Fruit fly (Drosophila melanogaster) whole organism, embryonic: Measurements from ENCODE around the gene ABCB7.

Experiments used
- Bgb ChIP-seq: fragments of 200-800 bp; sonication (Bioruptor generic); IDR thresholded peaks from 2 replicates; pipeline ENCODE4 v1.3.6; 2022; ENCODE audit warnings: missing biosample characterization, missing genetic modification characterization; ENCODE audit not compliant: partially characterized antibody
- CG10979 ChIP-seq: fragments of 200-800 bp; sonication (Bioruptor generic); optimal IDR thresholded peaks from 2 replicates; lab custom pipeline; 2018; ENCODE audit warnings: missing biosample characterization, mild to moderate bottlenecking, missing genetic modification characterization, moderate library complexity
- CG11560 ChIP-seq: fragments of 200-800 bp; sonication (Bioruptor generic); IDR thresholded peaks from 3 replicates; pipeline ENCODE4 v1.3.6; 2022; ENCODE audit warnings: missing biosample characterization, missing genetic modification characterization
- CG13624 ChIP-seq: fragments of 200-800 bp; sonication (Bioruptor generic); optimal IDR thresholded peaks from 2 replicates; lab custom pipeline; 2016; ENCODE audit warnings: missing biosample characterization, missing genetic modification characterization
- CG15514 ChIP-seq: fragments of 200-800 bp; sonication (Bioruptor generic); optimal IDR thresholded peaks from 3 replicates; lab custom pipeline; 2017; ENCODE audit warnings: missing biosample characterization, missing genetic modification characterization, mild to moderate bottlenecking, moderate library complexity, missing genetic modification reagents
- CG15601 ChIP-seq: fragments of 200-800 bp; sonication (Bioruptor generic); optimal IDR thresholded peaks from 3 replicates; lab custom pipeline; 2019; ENCODE audit warnings: missing biosample characterization, mild to moderate bottlenecking, missing genetic modification characterization, moderate library complexity
- CG1603 ChIP-seq: fragments of 200-800 bp; sonication (Bioruptor generic); optimal IDR thresholded peaks from 2 replicates; lab custom pipeline; 2019; ENCODE audit warnings: missing biosample characterization, mild to moderate bottlenecking, missing genetic modification characterization, moderate library complexity
- CG17568 ChIP-seq: fragments of 200-800 bp; sonication (Bioruptor generic); optimal IDR thresholded peaks from 2 replicates; lab custom pipeline; 2018; ENCODE audit warnings: missing biosample characterization, mild to moderate bottlenecking, missing genetic modification characterization, moderate library complexity
- CG17829 ChIP-seq: fragments of 200-800 bp; optimal IDR thresholded peaks from 2 replicates; lab custom pipeline; 2019; ENCODE audit warnings: missing biosample characterization, mild to moderate bottlenecking, missing genetic modification characterization, moderate library complexity
- CG1792 ChIP-seq: fragments of 200-800 bp; sonication (Bioruptor generic); optimal IDR thresholded peaks from 2 replicates; lab custom pipeline; 2016; ENCODE audit warnings: missing biosample characterization, missing genetic modification characterization
- CG2712 ChIP-seq: fragments of 200-800 bp; optimal IDR thresholded peaks from 3 replicates; lab custom pipeline; 2019; ENCODE audit warnings: missing biosample characterization, mild to moderate bottlenecking, missing genetic modification characterization, moderate library complexity
- CG31441 ChIP-seq: fragments of 200-800 bp; sonication (Bioruptor generic); IDR thresholded peaks from 2 replicates; pipeline ENCODE4 v1.3.6; 2022; ENCODE audit warnings: missing biosample characterization, missing genetic modification characterization
- CG34422 ChIP-seq: fragments of 200-800 bp; sonication (Bioruptor generic); IDR thresholded peaks from 3 replicates; pipeline ENCODE4 v1.3.6; 2022; ENCODE audit warnings: missing biosample characterization, missing genetic modification characterization
- CG4617 ChIP-seq: fragments of 200-800 bp; sonication (Bioruptor generic); optimal IDR thresholded peaks from 3 replicates; lab custom pipeline; 2016; ENCODE audit warnings: missing biosample characterization, missing genetic modification characterization, borderline replicate concordance
- CG4820 ChIP-seq: fragments of 200-800 bp; sonication (Bioruptor generic); optimal IDR thresholded peaks from 3 replicates; lab custom pipeline; 2016; ENCODE audit warnings: missing biosample characterization, missing genetic modification characterization
- CG6765 ChIP-seq: fragments of 200-800 bp; sonication (Bioruptor generic); optimal IDR thresholded peaks from 3 replicates; lab custom pipeline; 2017; ENCODE audit warnings: missing biosample characterization, mild to moderate bottlenecking, missing genetic modification characterization
- CG7556 ChIP-seq: fragments of 200-800 bp; sonication (Bioruptor generic); optimal IDR thresholded peaks from 2 replicates; lab custom pipeline; 2017; ENCODE audit warnings: missing biosample characterization, mild to moderate bottlenecking, missing genetic modification characterization
- CG7786 ChIP-seq: fragments of 200-800 bp; sonication (Bioruptor generic); optimal IDR thresholded peaks from 2 replicates; lab custom pipeline; 2016; ENCODE audit warnings: missing biosample characterization, missing genetic modification characterization
- CG8359 ChIP-seq: fragments of 200-800 bp; sonication (Bioruptor generic); optimal IDR thresholded peaks from 2 replicates; lab custom pipeline; 2017; ENCODE audit warnings: missing biosample characterization, mild to moderate bottlenecking, missing genetic modification characterization, borderline replicate concordance
- CG8388 ChIP-seq: fragments of 200-800 bp; sonication (Bioruptor generic); optimal IDR thresholded peaks from 2 replicates; lab custom pipeline; 2019; ENCODE audit warnings: missing biosample characterization, mild to moderate bottlenecking, missing genetic modification characterization, moderate library complexity
- CG9727 ChIP-seq: fragments of 200-800 bp; sonication (Bioruptor generic); optimal IDR thresholded peaks from 3 replicates; lab custom pipeline; 2017; ENCODE audit warnings: missing biosample characterization, mild to moderate bottlenecking, missing genetic modification characterization
- CG9797 ChIP-seq: fragments of 200-800 bp; sonication (Bioruptor generic); optimal IDR thresholded peaks from 3 replicates; lab custom pipeline; 2018; ENCODE audit warnings: missing biosample characterization, mild to moderate bottlenecking, missing genetic modification characterization
- CTCF ChIP-seq: fragments of 200-800 bp; sonication (Bioruptor generic); optimal IDR thresholded peaks from 2 replicates; lab custom pipeline; 2017; ENCODE audit warnings: missing biosample characterization, mild to moderate bottlenecking, missing genetic modification characterization, moderate library complexity
- Doc3 ChIP-seq: fragments of 200-800 bp; sonication (Bioruptor generic); IDR thresholded peaks from 3 replicates; pipeline ENCODE4 v1.3.6; 2022; ENCODE audit warnings: missing biosample characterization, missing genetic modification characterization; ENCODE audit not compliant: partially characterized antibody
- Drgx ChIP-seq: fragments of 200-800 bp; sonication (Bioruptor generic); IDR thresholded peaks from 2 replicates; pipeline ENCODE4 v1.3.6; 2022; ENCODE audit warnings: missing biosample characterization, missing genetic modification characterization
- E2f2 ChIP-seq: fragments of 200-800 bp; sonication (Bioruptor generic); IDR thresholded peaks from 2 replicates; pipeline ENCODE4 v1.3.6; 2022; ENCODE audit warnings: missing biosample characterization, missing genetic modification characterization
- ERR ChIP-seq: fragments of 200-800 bp; sonication (Bioruptor generic); optimal IDR thresholded peaks from 2 replicates; lab custom pipeline; 2016; ENCODE audit warnings: missing biosample characterization, missing genetic modification characterization
- Jarid2 ChIP-seq: fragments of 200-800 bp; sonication (Bioruptor generic); optimal IDR thresholded peaks from 3 replicates; lab custom pipeline; 2017; ENCODE audit warnings: mild to moderate bottlenecking, missing biosample characterization, missing genetic modification reagents, missing genetic modification characterization
- Nf-YC ChIP-seq: fragments of 200-800 bp; optimal IDR thresholded peaks from 3 replicates; lab custom pipeline; 2019; ENCODE audit warnings: missing biosample characterization, mild to moderate bottlenecking, missing genetic modification characterization, moderate library complexity
- Optix ChIP-seq: fragments of 200-800 bp; sonication (Bioruptor generic); IDR thresholded peaks from 3 replicates; pipeline ENCODE4 v1.3.6; 2022; ENCODE audit warnings: missing biosample characterization, missing genetic modification characterization
- Pdp1 ChIP-seq, 2 experiments: fragments of 200-800 bp; sonication (Bioruptor generic); optimal IDR thresholded peaks; 3 replicates each; lab custom pipeline; 2016; ENCODE audit warnings: missing biosample characterization in 2 of 2, missing genetic modification characterization in 2 of 2, mild to moderate bottlenecking in 1 of 2, moderate library complexity in 1 of 2
- Rfx ChIP-seq: fragments of 200-800 bp; sonication (Bioruptor generic); IDR thresholded peaks from 2 replicates; pipeline ENCODE4 v1.3.6; 2022; ENCODE audit warnings: missing biosample characterization, missing genetic modification characterization
- Rx ChIP-seq: fragments of 200-800 bp; sonication (Bioruptor generic); IDR thresholded peaks from 2 replicates; pipeline ENCODE4 v1.3.6; 2022; ENCODE audit warnings: missing biosample characterization, missing genetic modification characterization
- Side ChIP-seq: fragments of 200-800 bp; sonication (Bioruptor generic); optimal IDR thresholded peaks from 2 replicates; lab custom pipeline; 2016; ENCODE audit warnings: missing biosample characterization, missing genetic modification characterization
- Sin3A ChIP-seq: fragments of >200 bp; optimal IDR thresholded peaks from 2 replicates; lab custom pipeline; 2018
- Usf ChIP-seq: fragments of 200-800 bp; sonication (Bioruptor generic); optimal IDR thresholded peaks from 2 replicates; lab custom pipeline; 2017; ENCODE audit warnings: missing genotype, missing biosample characterization, missing genetic modification characterization
- chinmo ChIP-seq: fragments of 200-800 bp; sonication (Bioruptor generic); IDR thresholded peaks from 4 replicates; pipeline ENCODE4 v1.3.6; 2022; ENCODE audit warnings: missing biosample characterization, missing genetic modification characterization; ENCODE audit not compliant: partially characterized antibody
- dan ChIP-seq: fragments of 200-800 bp; sonication (Bioruptor generic); IDR thresholded peaks from 2 replicates; pipeline ENCODE4 v1.3.6; 2022; ENCODE audit warnings: missing biosample characterization, missing genetic modification characterization
- ems ChIP-seq: fragments of 200-800 bp; sonication (Bioruptor generic); optimal IDR thresholded peaks from 3 replicates; lab custom pipeline; 2016; ENCODE audit warnings: missing biosample characterization, missing genetic modification characterization
- ewg ChIP-seq: fragments of 200-800 bp; sonication (Bioruptor generic); optimal IDR thresholded peaks from 3 replicates; lab custom pipeline; 2017; ENCODE audit warnings: mild to moderate bottlenecking, missing biosample characterization, missing genetic modification reagents, missing genetic modification characterization
- eyg ChIP-seq: fragments of 200-800 bp; sonication (Bioruptor generic); optimal IDR thresholded peaks from 3 replicates; lab custom pipeline; 2016; ENCODE audit warnings: missing biosample characterization, missing genetic modification characterization
- fru ChIP-seq: fragments of >200 bp; optimal IDR thresholded peaks from 2 replicates; lab custom pipeline; 2017
- hkb ChIP-seq, 2 experiments: fragments of 200-800 bp in 1 of 2; fragments of >200 bp in 1 of 2; sonication (Bioruptor generic) in 1 of 2; IDR thresholded peaks in 1 of 2; optimal IDR thresholded peaks in 1 of 2; 2 replicates each; pipeline versions ENCODE4 v1.3.6 to Lab custom; 2017 to 2022; ENCODE audit warnings: missing biosample characterization in 1 of 2, missing genetic modification characterization in 1 of 2
- kni ChIP-seq: fragments of 200-800 bp; sonication (Bioruptor generic); optimal IDR thresholded peaks from 3 replicates; lab custom pipeline; 2017; ENCODE audit warnings: mild to moderate bottlenecking, missing biosample characterization, missing genetic modification reagents, missing genetic modification characterization
- maf-S ChIP-seq: fragments of 200-800 bp; sonication (Bioruptor generic); optimal IDR thresholded peaks from 2 replicates; lab custom pipeline; 2016; ENCODE audit warnings: missing biosample characterization, missing genetic modification characterization
- onecut ChIP-seq: fragments of 200-800 bp; sonication (Bioruptor generic); IDR thresholded peaks from 2 replicates; pipeline ENCODE4 v1.3.6; 2022; ENCODE audit warnings: missing biosample characterization, missing genetic modification characterization
- org-1 ChIP-seq: fragments of 200-800 bp; sonication (Bioruptor generic); optimal IDR thresholded peaks from 2 replicates; lab custom pipeline; 2017; ENCODE audit warnings: missing biosample characterization, missing genetic modification characterization
- pzg ChIP-seq: fragments of 200-800 bp; sonication (Bioruptor generic); optimal IDR thresholded peaks from 3 replicates; lab custom pipeline; 2018; ENCODE audit warnings: missing biosample characterization, mild to moderate bottlenecking, missing genetic modification characterization, moderate library complexity
- scrt ChIP-seq: fragments of 200-800 bp; sonication (Bioruptor generic); optimal IDR thresholded peaks from 2 replicates; lab custom pipeline; 2018; ENCODE audit warnings: missing biosample characterization, mild to moderate bottlenecking, missing genetic modification characterization, moderate library complexity
- sens ChIP-seq: fragments of 200-800 bp; sonication (Bioruptor generic); peaks from one replicate; lab custom pipeline; 2016; ENCODE audit warnings: missing biosample characterization, missing genetic modification characterization
- stc ChIP-seq: fragments of 200-800 bp; sonication (Bioruptor generic); IDR thresholded peaks from 2 replicates; pipeline ENCODE4 v1.3.6; 2022; ENCODE audit warnings: missing biosample characterization, missing genetic modification characterization

Gene ABCB7

dm6 chr3L:1576489-1577106 is 41.6 kb upstream of the ABCB7 start, which contains the start of gene CG13917 (continued):
- peak; percentile 100 for TF ChIP-seq CG8359 (GFP tag; lab: Kevin White, UChicago)
- 0 out of 2 replicates have a peak, but pooled peaks have one; percentile 15 for TF ChIP-seq Rfx (GFP tag; lab: Robert Waterston, UW)
- peak; percentile 17 for TF ChIP-seq ems (GFP tag; lab: Kevin White, UChicago)
- TF ChIP-seq maf-S (GFP tag; lab: Kevin White, UChicago) = no peak
- TF ChIP-seq eyg (GFP tag; lab: Kevin White, UChicago) = no peak
- peak; percentile 98 for TF ChIP-seq CG9797 (GFP tag; lab: Kevin White, UChicago)
- TF ChIP-seq dan = no peak
- peak; percentile 18; the same call in 1 of the 2 replicates for TF ChIP-seq stc
- no peak for TF ChIP-seq Doc3 (GFP tag; lab: Robert Waterston, UW)
- peak; percentile 66 for TF ChIP-seq CG1603 (tag; lab: Kevin White, UChicago)
- no peak for TF ChIP-seq ewg (GFP tag; lab: Kevin White, UChicago)
- TF ChIP-seq Side = peak; percentile 5
- no peak; the same call in 2 of the 3 replicates for TF ChIP-seq CG11560
- peak; percentile 28 for TF ChIP-seq CTCF (GFP tag; lab: Kevin White, UChicago)
- TF ChIP-seq Nf-YC = peak; percentile 24
- peak; percentile 22 for TF ChIP-seq CG2712 (tag; lab: Kevin White, UChicago)
- TF ChIP-seq CG9727 = no peak
- TF ChIP-seq CG1792 (GFP tag; lab: Kevin White, UChicago) = no peak
- TF ChIP-seq CG7786 (GFP tag; lab: Kevin White, UChicago) = no peak
- peak; percentile 45 for TF ChIP-seq CG4617
- 0 out of 2 replicates have a peak, but pooled peaks have one; percentile 20 for TF ChIP-seq CG31441 (GFP tag; lab: Robert Waterston, UW)
- peak; percentile 18 for TF ChIP-seq Sin3A
- peak in 1 of 2 experiments; percentile 40 for TF ChIP-seq Pdp1 (GFP tag; optimal IDR thresholded peaks at IDR 0.05; lab: Kevin White, UChicago)
- TF ChIP-seq CG10979 (tag; lab: Kevin White, UChicago) = no peak
- no peak for TF ChIP-seq CG7556 (GFP tag; lab: Kevin White, UChicago)
- TF ChIP-seq kni (GFP tag; lab: Kevin White, UChicago) = no peak
- peak; percentile 25 for TF ChIP-seq CG17829 (tag; lab: Kevin White, UChicago)
- TF ChIP-seq Rx (GFP tag; lab: Robert Waterston, UW) = no peak
- TF ChIP-seq sens (GFP tag; lab: Kevin White, UChicago) = peak; percentile 44
- peak; percentile 48; the same call in 1 of the 2 replicates for TF ChIP-seq Bgb
- TF ChIP-seq org-1 (GFP tag; lab: Kevin White, UChicago) = no peak
- no peak for TF ChIP-seq Optix (GFP tag; lab: Robert Waterston, UW)
- TF ChIP-seq CG15601 (tag; lab: Kevin White, UChicago) = no peak
- peak; percentile 82 for TF ChIP-seq E2f2 (GFP tag; lab: Robert Waterston, UW)
- TF ChIP-seq ERR (GFP tag; lab: Kevin White, UChicago) = no peak
- TF ChIP-seq CG8388 (GFP tag; lab: Kevin White, UChicago) = no peak
- no peak for TF ChIP-seq CG17568 (GFP tag; lab: Kevin White, UChicago)
- TF ChIP-seq scrt (GFP tag; lab: Kevin White, UChicago) = no peak
- TF ChIP-seq, all 482 proteins: peak for 82

DNA sequence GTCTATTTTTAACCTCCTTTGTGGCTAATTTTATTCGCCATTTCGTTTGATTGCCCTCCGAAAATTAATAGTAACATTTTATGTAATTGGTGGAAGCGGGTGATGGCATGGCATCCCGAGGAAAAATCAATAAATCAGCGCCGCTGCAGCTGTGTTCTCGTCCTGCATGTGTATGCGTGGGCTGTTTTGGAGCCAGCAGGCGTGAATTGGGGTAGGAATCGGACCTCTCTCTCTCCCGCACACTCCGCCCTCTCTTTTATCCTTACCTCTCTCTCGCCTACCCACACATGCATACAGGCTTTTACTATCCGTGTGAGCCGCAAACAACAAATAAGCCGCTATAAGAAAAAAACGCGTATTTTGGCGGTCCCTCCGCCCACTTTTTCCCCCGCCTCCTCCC is 40.9 kb upstream of the ABCB7 start:
- TF ChIP-seq Drgx (GFP tag; lab: Robert Waterston, UW) = peak; percentile 37; the same call in 1 of the 2 replicates
- 0 out of 3 replicates have a peak, but pooled peaks have one; percentile 17 for TF ChIP-seq Doc3 (GFP tag; lab: Robert Waterston, UW)
- TF ChIP-seq hkb (optimal IDR thresholded peaks at IDR 0.05; lab: Kevin White, UChicago) = no peak
- TF ChIP-seq hkb (GFP tag; IDR thresholded peaks at IDR 0.05; lab: Robert Waterston, UW) = peak; percentile 15; the same call in 1 of the 2 replicates
- TF ChIP-seq CG4820 (GFP tag; lab: Kevin White, UChicago) = no peak
- TF ChIP-seq CG6765 (GFP tag; lab: Kevin White, UChicago) = peak; percentile 5
- TF ChIP-seq Jarid2 = peak; percentile 9
- peak; percentile 47; the same call in 1 of the 3 replicates for TF ChIP-seq CG34422 (GFP tag; lab: Robert Waterston, UW)
- no peak for TF ChIP-seq pzg (GFP tag; lab: Kevin White, UChicago)
- TF ChIP-seq Usf (GFP tag; lab: Kevin White, UChicago) = no peak
- peak; percentile 98 for TF ChIP-seq onecut (GFP tag; lab: Robert Waterston, UW)
- TF ChIP-seq CG15514 (GFP tag; lab: Kevin White, UChicago) = peak; percentile 9
- TF ChIP-seq CG13624 (GFP tag; lab: Kevin White, UChicago) = no peak
- 0 out of 4 replicates have a peak, but pooled peaks have one; percentile 36 for TF ChIP-seq chinmo
- TF ChIP-seq CG17568 (GFP tag; lab: Kevin White, UChicago) = no peak
- TF ChIP-seq fru (lab: Kevin White, UChicago) = no peak
